4 fruit fly cellular contexts compared by ENCODE assay signal in the genomic region with DNA sequence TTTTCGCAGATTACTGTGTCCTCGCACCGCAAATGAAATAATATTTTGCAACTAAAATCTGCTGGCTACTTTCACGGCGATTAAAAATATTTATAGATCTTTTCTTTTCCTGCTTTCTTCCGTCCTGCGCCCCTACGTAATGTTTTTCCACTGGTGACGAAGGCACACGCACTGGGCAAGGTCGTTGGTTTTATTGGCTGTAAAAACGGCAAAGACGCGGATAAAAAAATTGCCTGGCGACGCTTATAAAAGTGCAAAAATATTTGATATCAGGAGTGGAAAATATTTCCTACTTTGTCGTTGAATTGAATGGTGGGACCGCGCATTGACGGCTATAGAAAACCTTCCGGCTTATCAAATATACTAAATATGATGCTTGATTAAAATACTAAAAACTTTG.
A peak's percentile ranks its signal among the peaks of the same experiment; 100 is the strongest.
TF ChIP-seq lines count a peak whose summit lies in the region.

A gene (minus strand): TSS at position 327 of the 400 bp plus-strand sequence.

- TF ChIP-seq CTCF in whole organism, embryonic (GFP tag; optimal IDR thresholded peaks at IDR 0.05; lab: Kevin White, UChicago) = no peak

TF ChIP-seq in whole organism, adult, 20 proteins besides CTCF, POLR2A, EP300 and RAD21:
- TF ChIP-seq CG14711 (tag; optimal IDR thresholded peaks at IDR 0.05; lab: Kevin White, UChicago) (no peak), cic (GFP tag; optimal IDR thresholded peaks at IDR 0.05; lab: Kevin White, UChicago) (no peak), Crg-1 (GFP tag; optimal IDR thresholded peaks at IDR 0.05; lab: Kevin White, UChicago) (no peak), kay (GFP tag; lab: Kevin White, UChicago; ENCODE audit: borderline replicate concordance) (peak; percentile 41), ovo (GFP tag; optimal IDR thresholded peaks at IDR 0.05; lab: Kevin White, UChicago) (no peak), CG1620 (GFP tag; optimal IDR thresholded peaks at IDR 0.05; lab: Kevin White, UChicago) (no peak)

TF ChIP-seq in whole organism, embryonic, 481 proteins besides CTCF, POLR2A, EP300 and RAD21:
- TF ChIP-seq Meics (GFP tag; optimal IDR thresholded peaks at IDR 0.05; lab: Kevin White, UChicago) (peak; percentile 38), CG5245 (GFP tag; optimal IDR thresholded peaks at IDR 0.05; lab: Kevin White, UChicago) (no peak), CG10321 (GFP tag; IDR thresholded peaks at IDR 0.05; lab: Robert Waterston, UW) (peak; percentile 16; the same call in 1 of the 2 replicates), CG1832 (GFP tag; optimal IDR thresholded peaks at IDR 0.05; lab: Kevin White, UChicago) (no peak), CG6683 (GFP tag; optimal IDR thresholded peaks at IDR 0.05; lab: Kevin White, UChicago) (no peak), CG11723 (GFP tag; optimal IDR thresholded peaks at IDR 0.05; lab: Kevin White, UChicago) (no peak), CG7556 (GFP tag; optimal IDR thresholded peaks at IDR 0.05; lab: Kevin White, UChicago) (no peak), Med (GFP tag; lab: Kevin White, UChicago) (peak; percentile 76), vfl (GFP tag; optimal IDR thresholded peaks at IDR 0.05; lab: Kevin White, UChicago) (no peak), CG4617 (GFP tag; optimal IDR thresholded peaks at IDR 0.05; lab: Kevin White, UChicago; ENCODE audit: borderline replicate concordance) (peak; percentile 39), Usf (GFP tag; optimal IDR thresholded peaks at IDR 0.05; lab: Kevin White, UChicago) (no peak), knrl (GFP tag; IDR thresholded peaks at IDR 0.05; lab: Robert Waterston, UW; ENCODE audit: partially characterized antibody) (no peak), cad (GFP tag; optimal IDR thresholded peaks at IDR 0.05; lab: Kevin White, UChicago) (peak; percentile 6), MESR4 (GFP tag; optimal IDR thresholded peaks at IDR 0.05; lab: Kevin White, UChicago) (peak; percentile 51), pzg (GFP tag; optimal IDR thresholded peaks at IDR 0.05; lab: Kevin White, UChicago) (peak; percentile 2), CG3065 (GFP tag; optimal IDR thresholded peaks at IDR 0.05; lab: Kevin White, UChicago) (peak; percentile 71), Rx (GFP tag; IDR thresholded peaks at IDR 0.05; lab: Robert Waterston, UW) (no peak), CG4707 (GFP tag; optimal IDR thresholded peaks at IDR 0.05; lab: Kevin White, UChicago) (no peak), bcd (GFP tag; optimal IDR thresholded peaks at IDR 0.05; lab: Kevin White, UChicago) (no peak), CG34422 (GFP tag; IDR thresholded peaks at IDR 0.05; lab: Robert Waterston, UW) (0 out of 3 replicates have a peak, but pooled peaks have one; percentile 21), CG4730 (GFP tag; IDR thresholded peaks at IDR 0.05; lab: Robert Waterston, UW) (no peak), CG12104 (GFP tag; optimal IDR thresholded peaks at IDR 0.05; lab: Kevin White, UChicago) (no peak), Eip74EF (GFP tag; optimal IDR thresholded peaks at IDR 0.05; lab: Kevin White, UChicago) (no peak)

TF ChIP-seq in whole organism, prepupa, 60 proteins besides CTCF, POLR2A, EP300 and RAD21:
- TF ChIP-seq dsx (GFP tag; optimal IDR thresholded peaks at IDR 0.05; lab: Kevin White, UChicago; ENCODE audit: poor library complexity, severe bottlenecking) (peak; percentile 86), vri (GFP tag; optimal IDR thresholded peaks at IDR 0.05; lab: Kevin White, UChicago) (peak; percentile 8), Hr39 (GFP tag; optimal IDR thresholded peaks at IDR 0.05; lab: Kevin White, UChicago) (no peak), CG6854 (GFP tag; optimal IDR thresholded peaks at IDR 0.05; lab: Kevin White, UChicago) (peak; percentile 25)
TF ChIP-seq in whole organism, prepupa: peak in this region for 3.

TF ChIP-seq in whole organism, wandering third instar larva, 38 proteins besides CTCF, POLR2A, EP300 and RAD21:
- TF ChIP-seq HLH106 (tag; optimal IDR thresholded peaks at IDR 0.05; lab: Kevin White, UChicago) = no peak
- TF ChIP-seq Dif (GFP tag; optimal IDR thresholded peaks at IDR 0.05; lab: Kevin White, UChicago; ENCODE audit: partially characterized antibody) = no peak
- peak; percentile 20 for TF ChIP-seq sage (GFP tag; optimal IDR thresholded peaks at IDR 0.05; lab: Kevin White, UChicago)
TF ChIP-seq in whole organism, wandering third instar larva: peak in this region for 1.
